Fruit fly (Drosophila melanogaster) whole organism, prepupa: ENCODE measurements around the gene Cyp310a1.

ENCODE experiments used
- Gug ChIP-seq: fragments of 200-800 bp; sonication (Bioruptor generic); IDR thresholded peaks from 2 replicates; pipeline ENCODE4 v1.3.6; 2022; ENCODE audit warnings: missing biosample characterization, missing genetic modification characterization
- Hr39 ChIP-seq: fragments of 200-800 bp; sonication (Bioruptor generic); optimal IDR thresholded peaks from 2 replicates; lab custom pipeline; 2016; ENCODE audit warnings: missing biosample characterization, missing genetic modification characterization
- Sox14 ChIP-seq: fragments of 200-800 bp; sonication (Bioruptor generic); optimal IDR thresholded peaks from 3 replicates; lab custom pipeline; 2016; ENCODE audit warnings: missing biosample characterization, missing genetic modification characterization
- Sox15 ChIP-seq: fragments of 200-800 bp; sonication (Bioruptor generic); optimal IDR thresholded peaks from 3 replicates; lab custom pipeline; 2016; ENCODE audit warnings: missing biosample characterization, missing genetic modification characterization
- lz ChIP-seq: fragments of 200-800 bp; sonication (Bioruptor generic); optimal IDR thresholded peaks from 3 replicates; lab custom pipeline; 2016; ENCODE audit warnings: missing biosample characterization, missing genetic modification characterization
- spab ChIP-seq: fragments of 200-800 bp; sonication (Bioruptor generic); optimal IDR thresholded peaks from 2 replicates; lab custom pipeline; 2017; ENCODE audit warnings: missing biosample characterization, mild to moderate bottlenecking, missing genetic modification characterization, missing genetic modification reagents

DNA sequence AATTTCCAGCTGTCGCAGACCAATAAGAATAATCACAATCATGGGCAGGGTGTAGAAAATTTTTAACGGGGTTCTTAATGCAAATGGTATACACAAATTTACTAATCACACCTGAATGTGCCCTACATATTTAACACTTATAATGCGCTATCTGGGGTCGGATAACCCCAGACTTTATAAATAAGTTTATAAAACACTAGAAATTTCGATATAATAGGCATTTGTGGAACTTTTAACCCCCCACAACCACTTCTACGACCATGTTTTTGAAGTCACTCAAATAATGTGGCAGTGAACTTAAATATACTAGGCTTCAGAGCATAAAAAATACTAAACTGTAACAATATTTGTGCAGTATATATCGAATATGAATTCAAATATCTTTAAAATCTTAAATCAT lies 47.8 kb downstream of the Cyp310a1 start, which contains the start of gene CG10413:
- TF ChIP-seq Hr39 (GFP tag; lab: Kevin White, UChicago) (peak; percentile 99), spab (GFP tag; lab: Kevin White, UChicago) (peak; percentile 96), Sox14 (GFP tag; lab: Kevin White, UChicago) (peak; percentile 99), Gug (peak; percentile 97), lz (peak; percentile 99), Sox15 (GFP tag; lab: Kevin White, UChicago) (peak; percentile 98)
